Worm (Caenorhabditis elegans) whole organism, L4/young adult: ENCODE results near the gene thn-1.

Source experiments
- W03F9.2 ChIP-seq: fragments of 150-350 bp; optimal IDR thresholded peaks from 2 replicates; lab custom pipeline; 2014; ENCODE audit warnings: missing biosample characterization, missing genetic modification characterization
- dao-5 ChIP-seq: sonication (generic microtip); optimal IDR thresholded peaks from 2 replicates; lab custom pipeline; 2016; ENCODE audit warnings: missing genotype, missing genetic modification characterization, moderate library complexity, missing compliant biosample characterization
- him-1 ChIP-seq: sonication (generic microtip); optimal IDR thresholded peaks from 2 replicates; lab custom pipeline; 2016; ENCODE audit warnings: missing genotype, missing genetic modification reagents, missing genetic modification characterization, missing compliant biosample characterization

- TF ChIP-seq him-1 (tag; lab: Kevin White, UChicago), result no peak
- TF ChIP-seq W03F9.2, result no peak
- TF ChIP-seq dao-5 (tag; lab: Kevin White, UChicago), result no peak
Measured at ce11 chrIV:12429504-12429903, 49.6 kb downstream of the thn-1 start.
